In the genomic region with DNA sequence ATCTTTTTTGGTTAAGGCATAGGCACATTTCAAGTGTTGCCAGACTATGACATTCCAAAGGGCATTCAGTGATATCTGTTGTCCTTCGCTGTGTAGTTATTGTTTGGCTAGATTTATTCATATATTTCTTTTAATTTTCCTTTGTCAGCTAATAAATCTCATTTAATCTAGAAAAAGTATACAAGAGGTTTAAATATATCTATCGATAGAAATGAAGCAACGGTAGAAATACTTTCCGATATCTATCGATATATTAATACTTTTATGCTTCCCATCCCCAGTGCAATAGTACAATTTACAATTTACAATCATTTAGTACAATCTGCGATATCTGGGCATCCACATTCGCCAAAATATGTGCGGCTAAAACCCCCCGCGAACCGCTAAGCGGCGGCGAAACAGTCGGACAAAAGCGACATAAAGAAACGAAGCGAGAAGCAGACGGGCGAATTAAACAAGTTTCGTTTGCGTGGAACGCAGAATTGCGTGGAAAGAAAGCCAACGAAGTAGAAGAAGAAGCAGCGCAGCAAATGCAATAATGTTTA, we compare ENCODE assay signal across 1 fruit fly cellular context.
TF ChIP-seq lines count a peak whose summit lies in the region.

Efa6 (plus strand) TSS at position 337 of the 545 bp plus-strand sequence.

TF ChIP-seq in whole organism, embryonic, 481 proteins besides CTCF, POLR2A, EP300 and RAD21 (continued from another document):
- TF ChIP-seq HHEX (GFP tag; optimal IDR thresholded peaks at IDR 0.05; lab: Kevin White, UChicago): no peak
- TF ChIP-seq NC2β (GFP tag; optimal IDR thresholded peaks at IDR 0.05; lab: Kevin White, UChicago): peak; percentile 12
- peak; percentile 43 for TF ChIP-seq nerfin-1 (tag; optimal IDR thresholded peaks at IDR 0.05; lab: Kevin White, UChicago)
- peak; percentile 5 for TF ChIP-seq caup (GFP tag; optimal IDR thresholded peaks at IDR 0.05; lab: Kevin White, UChicago; ENCODE audit: severe bottlenecking)
- TF ChIP-seq CG6854 (GFP tag; optimal IDR thresholded peaks at IDR 0.05; lab: Kevin White, UChicago): no peak
- TF ChIP-seq CG34422 (GFP tag; IDR thresholded peaks at IDR 0.05; lab: Robert Waterston, UW): no peak; the same call in 2 of the 3 replicates
- peak; percentile 92 for TF ChIP-seq Bgb (GFP tag; IDR thresholded peaks at IDR 0.05; lab: Robert Waterston, UW; ENCODE audit: partially characterized antibody)
- no peak for TF ChIP-seq luna (GFP tag; optimal IDR thresholded peaks at IDR 0.05; lab: Kevin White, UChicago)
- TF ChIP-seq Dad (GFP tag; optimal IDR thresholded peaks at IDR 0.05; lab: Kevin White, UChicago): peak; percentile 14
- no peak for TF ChIP-seq CG3726 (GFP tag; IDR thresholded peaks at IDR 0.05; lab: Robert Waterston, UW)
- no peak for TF ChIP-seq Nf-YA (GFP tag; IDR thresholded peaks at IDR 0.05; lab: Robert Waterston, UW)
- TF ChIP-seq CG34376 (GFP tag; optimal IDR thresholded peaks at IDR 0.05; lab: Kevin White, UChicago): peak; percentile 65
- TF ChIP-seq Drgx (GFP tag; IDR thresholded peaks at IDR 0.05; lab: Robert Waterston, UW): no peak
- no peak for TF ChIP-seq C15 (GFP tag; IDR thresholded peaks at IDR 0.05; lab: Robert Waterston, UW)
- no peak for TF ChIP-seq CG17802 (tag; optimal IDR thresholded peaks at IDR 0.05; lab: Kevin White, UChicago)
- no peak for TF ChIP-seq NC2α (GFP tag; optimal IDR thresholded peaks at IDR 0.05; lab: Kevin White, UChicago)
- TF ChIP-seq so (GFP tag; IDR thresholded peaks at IDR 0.05; lab: Robert Waterston, UW): no peak
- no peak for TF ChIP-seq sr (GFP tag; IDR thresholded peaks at IDR 0.05; lab: Robert Waterston, UW)
- TF ChIP-seq CG14441 (GFP tag; IDR thresholded peaks at IDR 0.05; lab: Robert Waterston, UW): no peak
- TF ChIP-seq Pdp1 (GFP tag; optimal IDR thresholded peaks at IDR 0.05; lab: Kevin White, UChicago): peak in 1 of 2 experiments; percentile 54
- peak; percentile 18 for TF ChIP-seq psq (GFP tag; optimal IDR thresholded peaks at IDR 0.05; lab: Kevin White, UChicago)
- TF ChIP-seq NK7.1 (GFP tag; optimal IDR thresholded peaks at IDR 0.05; lab: Kevin White, UChicago): no peak
- TF ChIP-seq CG6175 (GFP tag; IDR thresholded peaks at IDR 0.05; lab: Robert Waterston, UW): no peak
- no peak for TF ChIP-seq her (GFP tag; optimal IDR thresholded peaks at IDR 0.05; lab: Kevin White, UChicago)
- TF ChIP-seq schlank (tag; optimal IDR thresholded peaks at IDR 0.05; lab: Kevin White, UChicago): peak; percentile 2
- no peak for TF ChIP-seq pan (optimal IDR thresholded peaks at IDR 0.05; lab: Kevin White, UChicago)
- no peak for TF ChIP-seq pan (GFP tag; optimal IDR thresholded peaks at IDR 0.05 in 1 of 2, IDR thresholded peaks at IDR 0.05 in 1 of 2)
- TF ChIP-seq bbx (GFP tag; IDR thresholded peaks at IDR 0.05; lab: Robert Waterston, UW; ENCODE audit: partially characterized antibody): peak; percentile 86
- TF ChIP-seq kah (GFP tag; optimal IDR thresholded peaks at IDR 0.05; lab: Kevin White, UChicago): no peak
- peak; percentile 98 for TF ChIP-seq Doc3 (GFP tag; IDR thresholded peaks at IDR 0.05; lab: Robert Waterston, UW; ENCODE audit: partially characterized antibody)
- TF ChIP-seq tgo (GFP tag; IDR thresholded peaks at IDR 0.05; lab: Robert Waterston, UW): 0 out of 3 replicates have a peak, but pooled peaks have one; percentile 18
- TF ChIP-seq ash1 (GFP tag; optimal IDR thresholded peaks at IDR 0.05; lab: Kevin White, UChicago): no peak
- TF ChIP-seq pnt (GFP tag; optimal IDR thresholded peaks at IDR 0.05; lab: Kevin White, UChicago): no peak
- TF ChIP-seq pho (GFP tag; optimal IDR thresholded peaks at IDR 0.05; lab: Kevin White, UChicago): no peak
- TF ChIP-seq ind (GFP tag; optimal IDR thresholded peaks at IDR 0.05; lab: Kevin White, UChicago): peak; percentile 48
- TF ChIP-seq prd (optimal IDR thresholded peaks at IDR 0.05; lab: Kevin White, UChicago): no peak
- TF ChIP-seq prd (GFP tag; IDR thresholded peaks at IDR 0.05; lab: Robert Waterston, UW): peak; percentile 46; the same call in 2 of the 3 replicates
- TF ChIP-seq CG11696 (GFP tag; IDR thresholded peaks at IDR 0.05; lab: Robert Waterston, UW): no peak
- peak; percentile 19 for TF ChIP-seq chn (GFP tag; optimal IDR thresholded peaks at IDR 0.05; lab: Kevin White, UChicago)
- peak; percentile 25 for TF ChIP-seq CG18011 (GFP tag; optimal IDR thresholded peaks at IDR 0.05; lab: Kevin White, UChicago)
- TF ChIP-seq ham (GFP tag; IDR thresholded peaks at IDR 0.05; lab: Robert Waterston, UW): no peak
- TF ChIP-seq Sin3A (optimal IDR thresholded peaks at IDR 0.05; lab: Kevin White, UChicago): peak; percentile 46
- TF ChIP-seq CG14014 (GFP tag; IDR thresholded peaks at IDR 0.05; lab: Robert Waterston, UW): no peak
- no peak for TF ChIP-seq dmrt99B (tag; optimal IDR thresholded peaks at IDR 0.05; lab: Kevin White, UChicago)
- TF ChIP-seq CG15479 (GFP tag; optimal IDR thresholded peaks at IDR 0.05; lab: Kevin White, UChicago): peak; percentile 21
- TF ChIP-seq CG3847 (GFP tag; IDR thresholded peaks at IDR 0.05; lab: Robert Waterston, UW): peak; percentile 79
- TF ChIP-seq MTF-1 (GFP tag; optimal IDR thresholded peaks at IDR 0.05; lab: Kevin White, UChicago; ENCODE audit: borderline replicate concordance): no peak
- TF ChIP-seq twi (tag; optimal IDR thresholded peaks at IDR 0.05; lab: Kevin White, UChicago): no peak
- TF ChIP-seq CG4707 (GFP tag; optimal IDR thresholded peaks at IDR 0.05; lab: Kevin White, UChicago): no peak
- peak; percentile 55 for TF ChIP-seq CG2678 (tag; optimal IDR thresholded peaks at IDR 0.05; lab: Kevin White, UChicago)
- TF ChIP-seq gsb-n (tag; optimal IDR thresholded peaks at IDR 0.05; lab: Kevin White, UChicago): peak; percentile 51
- peak; percentile 51 for TF ChIP-seq CG18262 (tag; optimal IDR thresholded peaks at IDR 0.05; lab: Kevin White, UChicago)
- no peak for TF ChIP-seq ttk (GFP tag; IDR thresholded peaks at IDR 0.05; lab: Robert Waterston, UW)
- TF ChIP-seq CG6813 (GFP tag; optimal IDR thresholded peaks at IDR 0.05; lab: Kevin White, UChicago): no peak
- TF ChIP-seq onecut (GFP tag; IDR thresholded peaks at IDR 0.05; lab: Robert Waterston, UW): no peak
- TF ChIP-seq nau (GFP tag; optimal IDR thresholded peaks at IDR 0.05; lab: Kevin White, UChicago): no peak
- no peak for TF ChIP-seq Optix (GFP tag; IDR thresholded peaks at IDR 0.05; lab: Robert Waterston, UW)
- TF ChIP-seq CG7271 (tag; optimal IDR thresholded peaks at IDR 0.05; lab: Kevin White, UChicago): no peak
- peak; percentile 24 for TF ChIP-seq gcm (GFP tag; optimal IDR thresholded peaks at IDR 0.05; lab: Kevin White, UChicago)
- peak; percentile 90 for TF ChIP-seq HLH4C (GFP tag; IDR thresholded peaks at IDR 0.05; lab: Robert Waterston, UW; ENCODE audit: partially characterized antibody)
- no peak for TF ChIP-seq CG10959 (GFP tag; IDR thresholded peaks at IDR 0.05; lab: Robert Waterston, UW)
- TF ChIP-seq CG1529 (GFP tag; optimal IDR thresholded peaks at IDR 0.05; lab: Kevin White, UChicago): no peak
- TF ChIP-seq CG3995 (GFP tag; optimal IDR thresholded peaks at IDR 0.05; lab: Kevin White, UChicago): peak; percentile 95
- TF ChIP-seq CG17361 (GFP tag; IDR thresholded peaks at IDR 0.05; lab: Robert Waterston, UW): peak; percentile 64
- no peak for TF ChIP-seq Six4 (GFP tag; optimal IDR thresholded peaks at IDR 0.05; lab: Kevin White, UChicago)
- peak; percentile 77 for TF ChIP-seq Lhr (GFP tag; optimal IDR thresholded peaks at IDR 0.05; lab: Kevin White, UChicago)
- TF ChIP-seq CoRest (tag; optimal IDR thresholded peaks at IDR 0.05; lab: Kevin White, UChicago): peak; percentile 61
- TF ChIP-seq Camta (GFP tag; optimal IDR thresholded peaks at IDR 0.05; lab: Kevin White, UChicago): peak; percentile 58
- TF ChIP-seq sens (GFP tag; lab: Kevin White, UChicago): peak; percentile 91
- peak; percentile 83 for TF ChIP-seq Ets97D (GFP tag; optimal IDR thresholded peaks at IDR 0.05; lab: Kevin White, UChicago)
- TF ChIP-seq CG2875 (GFP tag; optimal IDR thresholded peaks at IDR 0.05; lab: Kevin White, UChicago): no peak
- peak; percentile 78 for TF ChIP-seq stwl (tag; optimal IDR thresholded peaks at IDR 0.05; lab: Kevin White, UChicago)
- peak; percentile 34 for TF ChIP-seq CG13123 (GFP tag; optimal IDR thresholded peaks at IDR 0.05; lab: Kevin White, UChicago)
- no peak for TF ChIP-seq corto (GFP tag; optimal IDR thresholded peaks at IDR 0.05; lab: Kevin White, UChicago)
- TF ChIP-seq BEAF-32 (GFP tag; optimal IDR thresholded peaks at IDR 0.05; lab: Kevin White, UChicago): peak; percentile 96
- TF ChIP-seq Nf-YC (tag; optimal IDR thresholded peaks at IDR 0.05; lab: Kevin White, UChicago): peak; percentile 63
- TF ChIP-seq Sry-δ (GFP tag; optimal IDR thresholded peaks at IDR 0.05; lab: Kevin White, UChicago): peak; percentile 93
- TF ChIP-seq CG17912 (GFP tag; optimal IDR thresholded peaks at IDR 0.05; lab: Kevin White, UChicago): no peak
- TF ChIP-seq CG10654 (GFP tag; optimal IDR thresholded peaks at IDR 0.05; lab: Kevin White, UChicago): peak; percentile 19
- TF ChIP-seq CG13296 (GFP tag; optimal IDR thresholded peaks at IDR 0.05; lab: Kevin White, UChicago): peak; percentile 5
- TF ChIP-seq CG4617 (GFP tag; optimal IDR thresholded peaks at IDR 0.05; lab: Kevin White, UChicago; ENCODE audit: borderline replicate concordance): peak; percentile 71
- no peak for TF ChIP-seq hkb (optimal IDR thresholded peaks at IDR 0.05; lab: Kevin White, UChicago)
- TF ChIP-seq hkb (GFP tag; IDR thresholded peaks at IDR 0.05; lab: Robert Waterston, UW): no peak
- no peak for TF ChIP-seq CG11695 (GFP tag; IDR thresholded peaks at IDR 0.05; lab: Robert Waterston, UW)
- TF ChIP-seq nerfin-2 (GFP tag; IDR thresholded peaks at IDR 0.05; lab: Robert Waterston, UW; ENCODE audit: partially characterized antibody): peak; percentile 86
- TF ChIP-seq CG15696 (tag; optimal IDR thresholded peaks at IDR 0.05; lab: Kevin White, UChicago): peak; percentile 48
- TF ChIP-seq br (optimal IDR thresholded peaks at IDR 0.05; lab: Kevin White, UChicago): no peak
- TF ChIP-seq sna (GFP tag; IDR thresholded peaks at IDR 0.05; lab: Robert Waterston, UW; ENCODE audit: partially characterized antibody): peak; percentile 98
- TF ChIP-seq CG3163 (GFP tag; optimal IDR thresholded peaks at IDR 0.05; lab: Kevin White, UChicago): no peak
- no peak for TF ChIP-seq H2.0 (GFP tag; IDR thresholded peaks at IDR 0.05; lab: Robert Waterston, UW)
- TF ChIP-seq zen (tag; optimal IDR thresholded peaks at IDR 0.05; lab: Kevin White, UChicago): peak; percentile 54
- TF ChIP-seq CG11093 (GFP tag; IDR thresholded peaks at IDR 0.05; lab: Robert Waterston, UW): no peak
- no peak for TF ChIP-seq al (GFP tag; IDR thresholded peaks at IDR 0.05; lab: Robert Waterston, UW)
- peak; percentile 91; the same call in 2 of the 3 replicates for TF ChIP-seq CG34224 (GFP tag; IDR thresholded peaks at IDR 0.05; lab: Robert Waterston, UW; ENCODE audit: partially characterized antibody)
- no peak for TF ChIP-seq H15 (GFP tag; IDR thresholded peaks at IDR 0.05; lab: Robert Waterston, UW)
- TF ChIP-seq phol (tag; optimal IDR thresholded peaks at IDR 0.05; lab: Kevin White, UChicago): peak; percentile 66
- TF ChIP-seq Elba2 (GFP tag; optimal IDR thresholded peaks at IDR 0.05; lab: Kevin White, UChicago): peak; percentile 17
- TF ChIP-seq Mes4 (GFP tag; optimal IDR thresholded peaks at IDR 0.05; lab: Kevin White, UChicago): no peak
- TF ChIP-seq CG18619 (GFP tag; optimal IDR thresholded peaks at IDR 0.05; lab: Kevin White, UChicago): peak; percentile 24
- peak; percentile 93 for TF ChIP-seq Dp (GFP tag; optimal IDR thresholded peaks at IDR 0.05; lab: Kevin White, UChicago)
- TF ChIP-seq sob (GFP tag; IDR thresholded peaks at IDR 0.05; lab: Robert Waterston, UW): peak; percentile 31; the same call in 1 of the 2 replicates
- no peak for TF ChIP-seq CG7357 (GFP tag; IDR thresholded peaks at IDR 0.05; lab: Robert Waterston, UW)
- no peak for TF ChIP-seq CG14965 (GFP tag; optimal IDR thresholded peaks at IDR 0.05; lab: Kevin White, UChicago; ENCODE audit: borderline replicate concordance)
- peak; percentile 75 for TF ChIP-seq Dref (GFP tag; IDR thresholded peaks at IDR 0.05; lab: Robert Waterston, UW)
- peak; percentile 61 for TF ChIP-seq CG31441 (GFP tag; IDR thresholded peaks at IDR 0.05; lab: Robert Waterston, UW)
- no peak for TF ChIP-seq Doc2 (GFP tag; IDR thresholded peaks at IDR 0.05; lab: Robert Waterston, UW)
- peak; percentile 58 for TF ChIP-seq CG10543 (GFP tag; optimal IDR thresholded peaks at IDR 0.05; lab: Kevin White, UChicago)
- peak; percentile 53 for TF ChIP-seq slbo (GFP tag; IDR thresholded peaks at IDR 0.05; lab: Robert Waterston, UW)
- peak; percentile 44 for TF ChIP-seq HLH54F (GFP tag; optimal IDR thresholded peaks at IDR 0.05; lab: Kevin White, UChicago)
- peak; percentile 33 for TF ChIP-seq tap (tag; optimal IDR thresholded peaks at IDR 0.05; lab: Kevin White, UChicago)
- TF ChIP-seq CG17385 (GFP tag; optimal IDR thresholded peaks at IDR 0.05; lab: Kevin White, UChicago): peak; percentile 87
- peak in 1 of 2 experiments; percentile 14 for TF ChIP-seq chif (GFP tag; optimal IDR thresholded peaks at IDR 0.05; lab: Kevin White, UChicago)
- no peak for TF ChIP-seq CG17568 (GFP tag; optimal IDR thresholded peaks at IDR 0.05; lab: Kevin White, UChicago)
- peak; percentile 15 for TF ChIP-seq ems (GFP tag; optimal IDR thresholded peaks at IDR 0.05; lab: Kevin White, UChicago)
- TF ChIP-seq CG30403 (GFP tag; optimal IDR thresholded peaks at IDR 0.05; lab: Kevin White, UChicago): peak; percentile 64
- TF ChIP-seq p53 (GFP tag; optimal IDR thresholded peaks at IDR 0.05; lab: Kevin White, UChicago): no peak
- TF ChIP-seq bab2 (GFP tag; optimal IDR thresholded peaks at IDR 0.05; lab: Kevin White, UChicago): peak; percentile 42
- TF ChIP-seq CG6689 (GFP tag; IDR thresholded peaks at IDR 0.05; lab: Robert Waterston, UW): no peak
- TF ChIP-seq jing (GFP tag; optimal IDR thresholded peaks at IDR 0.05; lab: Kevin White, UChicago): no peak
- no peak for TF ChIP-seq fru (optimal IDR thresholded peaks at IDR 0.05; lab: Kevin White, UChicago)
- TF ChIP-seq CG7839 (tag; optimal IDR thresholded peaks at IDR 0.05; lab: Kevin White, UChicago): peak; percentile 46
- TF ChIP-seq CG14050 (GFP tag; IDR thresholded peaks at IDR 0.05; lab: Robert Waterston, UW): no peak
- peak; percentile 75 for TF ChIP-seq cg (GFP tag; optimal IDR thresholded peaks at IDR 0.05; lab: Kevin White, UChicago)
